Worm (Caenorhabditis elegans) whole organism, mixed stage, embryonic: ENCODE measurements around the gene F18A12.7.

Source experiments
- ces-1 ChIP-seq: fragments of 150-350 bp; optimal IDR thresholded peaks from 2 replicates; lab custom pipeline; 2014; ENCODE audit warnings: missing biosample characterization, missing genetic modification reagents, missing genetic modification characterization
- elt-1 ChIP-seq: sonication (generic microtip); optimal IDR thresholded peaks from 2 replicates; lab custom pipeline; 2017; ENCODE audit warnings: missing genetic modification characterization, mild to moderate bottlenecking, missing compliant biosample characterization, antibody characterized with exemption, moderate library complexity, borderline replicate concordance; ENCODE audit not compliant: insufficient read depth
- hlh-1 ChIP-seq: fragments of 150-350 bp; optimal IDR thresholded peaks from 2 replicates; lab custom pipeline; 2014; ENCODE audit warnings: missing biosample characterization, missing genetic modification reagents, missing genetic modification characterization
- unc-62 ChIP-seq: fragments of 150-350 bp; optimal IDR thresholded peaks from 2 replicates; lab custom pipeline; 2014; ENCODE audit warnings: missing biosample characterization, missing genetic modification reagents, missing genetic modification characterization

- no peak for TF ChIP-seq hlh-1
- TF ChIP-seq unc-62 (GFP tag; lab: Kevin White, UChicago), result no peak
- no peak for TF ChIP-seq elt-1 (tag; lab: Kevin White, UChicago)
- TF ChIP-seq ces-1 (GFP tag; lab: Kevin White, UChicago), result no peak
Observed at ce11 chrII:3402854-3403253, 11.4 kb downstream of the F18A12.7 start, which contains the start of gene nep-10.
